Worm (Caenorhabditis elegans): Measurements from ENCODE around the gene gadr-2.

The gadr-2 gene

DNA sequence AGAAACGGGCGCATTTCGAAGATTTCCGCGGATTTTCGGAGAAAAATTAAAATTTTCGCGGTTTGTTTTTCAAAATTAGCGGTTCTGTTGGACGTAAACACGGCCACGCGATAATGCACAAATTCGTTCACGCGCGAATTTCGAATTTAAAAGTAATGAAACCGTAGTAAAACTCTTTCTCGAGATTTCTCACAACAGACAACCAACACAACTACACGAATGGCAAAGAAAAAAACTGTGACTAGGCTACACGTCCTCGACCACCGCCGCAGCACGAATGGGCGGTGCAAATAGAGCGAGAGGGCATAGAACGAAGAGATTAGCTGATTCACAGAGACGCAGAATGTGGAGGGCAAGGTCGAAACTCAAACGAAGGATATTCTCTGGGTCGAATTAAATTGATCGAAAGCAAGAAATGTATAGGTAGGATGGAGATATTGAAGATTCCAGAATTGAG is 44.0 kb downstream of the gadr-2 start, which contains the start of gene idh-1 (continued):
- TF ChIP-seq lin-54 (GFP tag; optimal IDR thresholded peaks at IDR 0.05) (peak; percentile 89), madf-10 (tag; optimal IDR thresholded peaks at IDR 0.05) (no peak), sptf-2 (GFP tag; optimal IDR thresholded peaks at IDR 0.05) (no peak), gei-17 (GFP tag; optimal IDR thresholded peaks at IDR 0.05) (no peak), madf-6 (GFP tag; IDR thresholded peaks at IDR 0.05) (peak; percentile 92), Y79H2A.3 (GFP tag; conservative IDR thresholded peaks at IDR 0.05) (no peak), cebp-2 (GFP tag; IDR thresholded peaks at IDR 0.05) (no peak), mel-28 (tag; optimal IDR thresholded peaks at IDR 0.05; ENCODE audit: borderline replicate concordance) (no peak), tbp1 (GFP tag; optimal IDR thresholded peaks at IDR 0.05) (peak; percentile 53), K12H6.12 (tag; optimal IDR thresholded peaks at IDR 0.05) (no peak), ztf-26 (tag; optimal IDR thresholded peaks at IDR 0.05) (no peak), dpff-1 (tag; optimal IDR thresholded peaks at IDR 0.05) (no peak), F57C9.4 (tag; optimal IDR thresholded peaks at IDR 0.05) (no peak), ets-4 (GFP tag; optimal IDR thresholded peaks at IDR 0.05) (no peak), lsl-1 (GFP tag; optimal IDR thresholded peaks at IDR 0.05) (peak; percentile 74), pha-4 (tag; optimal IDR thresholded peaks at IDR 0.05) (no peak), F33H1.4 (GFP tag; IDR thresholded peaks at IDR 0.05) (peak; percentile 71), efl-1 (GFP tag; optimal IDR thresholded peaks at IDR 0.05) (peak; percentile 95), egrh-3 (GFP tag; IDR thresholded peaks at IDR 0.05) (no peak), F39B2.1 (GFP tag; IDR thresholded peaks at IDR 0.05) (no peak), lin-26 (GFP tag; IDR thresholded peaks at IDR 0.05) (no peak), bed-1 (GFP tag; IDR thresholded peaks at IDR 0.05) (no peak), nhr-90 (tag; optimal IDR thresholded peaks at IDR 0.05) (no peak), snpc-1.3 (tag; optimal IDR thresholded peaks at IDR 0.05; ENCODE audit: insufficient read depth) (peak; percentile 61), sea-2 (GFP tag; IDR thresholded peaks at IDR 0.05) (no peak), F23B12.7 (tag; optimal IDR thresholded peaks at IDR 0.05; ENCODE audit: insufficient read depth) (peak; percentile 9), him-1 (tag; optimal IDR thresholded peaks at IDR 0.05) (no peak), pbrm-1 (GFP tag; IDR thresholded peaks at IDR 0.05) (peak; percentile 72), ceh-40 (GFP tag; IDR thresholded peaks at IDR 0.05) (no peak), B0035.1 (tag; optimal IDR thresholded peaks at IDR 0.05) (no peak), mes-4 (tag; optimal IDR thresholded peaks at IDR 0.05) (no peak), nfya-1 (tag; optimal IDR thresholded peaks at IDR 0.05; ENCODE audit: borderline replicate concordance, insufficient read depth) (no peak)

DNA sequence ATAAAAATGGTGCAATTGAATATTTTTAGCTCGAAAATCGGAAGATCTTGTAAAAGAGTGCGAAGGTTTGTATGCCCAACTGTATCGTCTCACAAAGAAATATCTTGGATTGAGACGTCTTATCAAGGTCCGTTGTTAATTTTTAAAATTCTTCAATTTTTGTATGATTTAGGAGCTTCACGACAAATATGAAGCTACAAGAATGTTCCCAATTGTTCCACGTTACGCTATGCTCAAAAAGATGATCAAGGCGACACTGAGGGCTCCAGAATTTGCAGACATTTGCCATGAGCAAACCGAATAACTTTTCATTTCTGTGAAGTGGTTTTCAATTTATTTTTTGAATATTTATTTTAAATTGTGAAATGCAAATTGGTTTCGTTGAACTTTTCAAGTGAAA is 46.2 kb downstream of the gadr-2 start:
- TF ChIP-seq lsl-1 (GFP tag; optimal IDR thresholded peaks at IDR 0.05) (peak; percentile 6), Y53G8AR.9 (GFP tag; conservative IDR thresholded peaks at IDR 0.05) (peak; percentile 82), snpc-4 (GFP tag; optimal IDR thresholded peaks at IDR 0.05) (no peak), snpc-4 (tag; optimal IDR thresholded peaks at IDR 0.05) (peak in 2 of 4 experiments; percentile 68 to 84), tlf-1 (GFP tag; optimal IDR thresholded peaks at IDR 0.05) (peak; percentile 86), F22D6.2 (tag; optimal IDR thresholded peaks at IDR 0.05) (no peak), nfyb-1 (GFP tag; IDR thresholded peaks at IDR 0.05) (peak; percentile 77), snpc-1.1 (tag; optimal IDR thresholded peaks at IDR 0.05; ENCODE audit: insufficient read depth) (peak; percentile 41), gei-17 (GFP tag; optimal IDR thresholded peaks at IDR 0.05) (peak; percentile 32), madf-3 (GFP tag; IDR thresholded peaks at IDR 0.05) (peak; percentile 80), him-1 (tag; optimal IDR thresholded peaks at IDR 0.05) (peak; percentile 62), lin-40 (tag; optimal IDR thresholded peaks at IDR 0.05) (peak; percentile 39), pbrm-1 (GFP tag; IDR thresholded peaks at IDR 0.05) (peak; percentile 44; the same call in 1 of the 2 replicates), snpc-1.3 (tag; optimal IDR thresholded peaks at IDR 0.05; ENCODE audit: insufficient read depth) (peak; percentile 24), Y95B8A.8 (GFP tag; IDR thresholded peaks at IDR 0.05) (peak; percentile 88), lin-54 (GFP tag; optimal IDR thresholded peaks at IDR 0.05) (peak; percentile 27), ZK185.1 (tag; optimal IDR thresholded peaks at IDR 0.05; ENCODE audit: poor library complexity, severe bottlenecking) (peak; percentile 17), ama-1 (optimal IDR thresholded peaks at IDR 0.05) (peak; percentile 89), ama-1 (GFP tag; optimal IDR thresholded peaks at IDR 0.05) (no peak), cebp-1 (GFP tag; IDR thresholded peaks at IDR 0.05) (no peak), cebp-1 (tag; optimal IDR thresholded peaks at IDR 0.05) (peak; percentile 34), aptf-2 (GFP tag; conservative IDR thresholded peaks at IDR 0.05) (no peak)

Measured in whole organism, young adult.